Worm (Caenorhabditis elegans) whole organism, early embryonic: ENCODE data around the gene fbxa-48.

ENCODE experiments used
- B0310.2 ChIP-seq: sonication (generic microtip); optimal IDR thresholded peaks from 2 replicates; lab custom pipeline; 2016; ENCODE audit warnings: mild to moderate bottlenecking, missing genetic modification characterization, missing compliant biosample characterization
- ama-1 ChIP-seq: fragments of 150-350 bp; optimal IDR thresholded peaks from 2 replicates; lab custom pipeline; 2014
- ceh-13 ChIP-seq: fragments of 200-800 bp; sonication (Bioruptor generic); optimal IDR thresholded peaks from 2 replicates; lab custom pipeline; 2018; ENCODE audit warnings: mild to moderate bottlenecking, missing genetic modification characterization, missing compliant biosample characterization
- ceh-36 ChIP-seq: sonication (generic microtip); optimal IDR thresholded peaks from 2 replicates; lab custom pipeline; 2016; ENCODE audit warnings: missing genetic modification characterization, inconsistent platforms, missing compliant biosample characterization
- flt-1 ChIP-seq: fragments of 200-800 bp; sonication (Bioruptor generic); IDR thresholded peaks from 2 replicates; pipeline ENCODE4 v1.3.6; 2022; ENCODE audit warnings: missing genetic modification characterization, missing compliant biosample characterization
- hmg-4 ChIP-seq: fragments of 200-800 bp; sonication (Bioruptor generic); optimal IDR thresholded peaks from 2 replicates; lab custom pipeline; 2018; ENCODE audit warnings: mild to moderate bottlenecking, missing genetic modification characterization, missing compliant biosample characterization
- pes-1 ChIP-seq: fragments of 200-800 bp; sonication (Bioruptor generic); IDR thresholded peaks from 2 replicates; pipeline ENCODE4 v1.3.6; 2022; ENCODE audit warnings: missing genetic modification reagents, missing genetic modification characterization, missing compliant biosample characterization
- sea-1 ChIP-seq: fragments of 200-800 bp; sonication (Bioruptor generic); conservative IDR thresholded peaks from 2 replicates; pipeline ENCODE4 v1.3.6; 2022; ENCODE audit warnings: missing genetic modification characterization, missing compliant biosample characterization
- tbx-11 ChIP-seq: fragments of 200-800 bp; sonication (Bioruptor generic); IDR thresholded peaks from 2 replicates; pipeline ENCODE4 v1.3.6; 2022; ENCODE audit warnings: missing genetic modification characterization, missing compliant biosample characterization

- TF ChIP-seq sea-1 (GFP tag; lab: Robert Waterston, UW) (no peak), ceh-13 (GFP tag; lab: Kevin White, UChicago) (no peak), ama-1 (lab: Kevin White, UChicago) (no peak), ceh-36 (tag; lab: Kevin White, UChicago) (no peak), flt-1 (GFP tag; lab: Robert Waterston, UW) (no peak), pes-1 (no peak), B0310.2 (tag; lab: Kevin White, UChicago) (no peak), hmg-4 (GFP tag; lab: Kevin White, UChicago) (no peak), tbx-11 (no peak)
These were observed 42.7 kb upstream of the fbxa-48 start for ce11 chrIII:2314678-2315077.
